Worm (Caenorhabditis elegans) whole organism, L4/young adult: ENCODE results near the gene skn-1.

Experiments used
- W03F9.2 ChIP-seq: fragments of 150-350 bp; optimal IDR thresholded peaks from 2 replicates; lab custom pipeline; 2014; ENCODE audit warnings: missing biosample characterization, missing genetic modification characterization
- him-1 ChIP-seq: sonication (generic microtip); optimal IDR thresholded peaks from 2 replicates; lab custom pipeline; 2016; ENCODE audit warnings: missing genotype, missing genetic modification reagents, missing genetic modification characterization, missing compliant biosample characterization

- TF ChIP-seq him-1 = no peak
- no peak for TF ChIP-seq W03F9.2
Observed at ce11 chrIV:5631628-5632027, 28.6 kb downstream of the skn-1 start, which contains the start of gene ttbk-8.2.
